Worm (Caenorhabditis elegans): ENCODE data around the gene B0001.7.

Gene B0001.7

DNA sequence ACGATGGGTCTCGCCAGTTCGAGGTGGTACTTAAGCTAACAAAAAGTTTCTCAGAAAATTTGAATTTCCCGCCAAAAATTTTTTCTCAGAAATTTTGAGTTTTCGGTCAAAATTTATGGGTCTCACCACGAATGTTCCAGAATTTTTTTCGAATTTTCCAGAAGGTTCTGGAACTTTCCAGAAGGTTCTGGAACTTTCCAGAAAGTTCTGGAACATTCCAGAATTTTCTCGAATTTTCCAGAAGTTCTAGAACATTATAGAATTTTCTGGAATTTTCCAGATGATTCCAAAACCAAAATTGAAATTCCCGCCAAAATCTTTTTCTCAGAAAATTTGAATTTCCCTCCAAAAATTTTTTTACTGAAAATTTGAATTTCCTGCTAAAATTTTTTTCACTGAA is 1.8 kb upstream of the B0001.7 start:
- TF ChIP-seq aptf-3 (GFP tag; IDR thresholded peaks at IDR 0.05) (0 out of 2 replicates have a peak, but pooled peaks have one; percentile 64), hsf-1 (GFP tag; IDR thresholded peaks at IDR 0.05) (peak; percentile 98), pbrm-1 (GFP tag; IDR thresholded peaks at IDR 0.05) (peak; percentile 39; the same call in 1 of the 2 replicates), ekl-4 (GFP tag; IDR thresholded peaks at IDR 0.05) (peak; percentile 64; the same call in 1 of the 2 replicates), Y67H2A.10 (GFP tag; conservative IDR thresholded peaks at IDR 0.05) (peak; percentile 64; the same call in 1 of the 2 replicates), dox-1 (GFP tag; IDR thresholded peaks at IDR 0.05) (peak; percentile 84), madf-6 (GFP tag; IDR thresholded peaks at IDR 0.05) (peak; percentile 68), ceh-40 (GFP tag; IDR thresholded peaks at IDR 0.05) (0 out of 2 replicates have a peak, but pooled peaks have one; percentile 30), cebp-2 (GFP tag; IDR thresholded peaks at IDR 0.05) (peak; percentile 71; the same call in 1 of the 2 replicates)

DNA sequence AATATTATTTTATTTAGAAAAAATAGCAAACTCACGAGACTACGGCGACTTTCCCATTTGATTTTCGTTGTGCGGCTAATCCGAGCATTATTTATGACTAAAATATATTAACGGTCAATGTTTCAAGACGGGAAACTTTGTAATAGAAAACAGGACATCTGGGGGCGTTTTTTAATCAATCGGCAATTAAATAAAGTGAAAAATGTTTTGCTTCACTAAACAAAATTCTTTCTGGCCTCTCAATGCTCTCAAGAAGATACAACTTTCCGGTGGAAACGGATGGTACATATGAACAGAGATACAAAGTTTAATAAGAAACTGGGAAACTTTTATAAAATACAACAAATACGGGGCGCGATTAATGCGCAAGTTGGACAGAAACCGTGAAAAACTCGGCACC is 3.2 kb downstream of the B0001.7 start, which contains the start of gene B0001.2:
TSS of gene B0001.2 (minus strand) at position 101 of the 400 bp plus-strand sequence.
- TF ChIP-seq lin-26 (GFP tag; IDR thresholded peaks at IDR 0.05) (0 out of 2 replicates have a peak, but pooled peaks have one; percentile 50), ceh-40 (GFP tag; IDR thresholded peaks at IDR 0.05) (no peak), mxl-1 (tag; optimal IDR thresholded peaks at IDR 0.05) (no peak), hmg-1.2 (GFP tag; IDR thresholded peaks at IDR 0.05) (0 out of 2 replicates have a peak, but pooled peaks have one; percentile 17)

DNA sequence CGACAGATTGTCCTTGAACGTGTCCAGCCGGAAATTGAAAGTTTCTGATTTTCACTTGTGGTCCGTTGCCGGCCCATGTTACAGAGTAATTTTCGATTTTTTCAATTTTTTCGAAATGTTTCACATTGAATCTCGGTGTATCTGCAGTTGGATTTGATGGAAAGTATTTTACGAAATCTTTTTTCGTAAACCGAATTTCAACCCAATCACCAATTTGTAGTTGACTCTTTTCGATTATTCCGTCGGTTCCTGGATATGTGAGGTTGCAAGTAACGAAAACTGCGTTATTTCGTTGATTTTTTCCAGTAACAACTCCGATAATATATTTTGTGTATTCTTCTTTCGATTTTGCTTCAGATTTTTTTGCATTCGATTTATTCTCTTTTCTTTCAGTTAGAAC is 4.4 kb downstream of the B0001.7 start:
- no peak for TF ChIP-seq lsl-1 (GFP tag; optimal IDR thresholded peaks at IDR 0.05)
- TF ChIP-seq ceh-91 (GFP tag; IDR thresholded peaks at IDR 0.05), result no peak
- no peak for TF ChIP-seq pbrm-1 (GFP tag; IDR thresholded peaks at IDR 0.05)
- no peak for TF ChIP-seq akir-1 (GFP tag; optimal IDR thresholded peaks at IDR 0.05)
- TF ChIP-seq snpc-1.1 (tag; optimal IDR thresholded peaks at IDR 0.05; ENCODE audit: insufficient read depth), result no peak
- TF ChIP-seq aptf-2 (GFP tag; conservative IDR thresholded peaks at IDR 0.05), result no peak
- no peak for TF ChIP-seq T26A5.8 (tag; optimal IDR thresholded peaks at IDR 0.05)
- no peak for TF ChIP-seq let-526 (GFP tag; IDR thresholded peaks at IDR 0.05)
- no peak for TF ChIP-seq zfh-2 (GFP tag; conservative IDR thresholded peaks at IDR 0.05)
- no peak for TF ChIP-seq dpff-1 (tag; optimal IDR thresholded peaks at IDR 0.05)
- TF ChIP-seq unc-130 (GFP tag; optimal IDR thresholded peaks at IDR 0.05), result no peak
- no peak for TF ChIP-seq rcor-1 (GFP tag; IDR thresholded peaks at IDR 0.05)
- no peak for TF ChIP-seq lin-54 (GFP tag; optimal IDR thresholded peaks at IDR 0.05)
- no peak for TF ChIP-seq madf-8 (GFP tag; conservative IDR thresholded peaks at IDR 0.05)
- TF ChIP-seq mel-28 (tag; optimal IDR thresholded peaks at IDR 0.05; ENCODE audit: borderline replicate concordance), result no peak

DNA sequence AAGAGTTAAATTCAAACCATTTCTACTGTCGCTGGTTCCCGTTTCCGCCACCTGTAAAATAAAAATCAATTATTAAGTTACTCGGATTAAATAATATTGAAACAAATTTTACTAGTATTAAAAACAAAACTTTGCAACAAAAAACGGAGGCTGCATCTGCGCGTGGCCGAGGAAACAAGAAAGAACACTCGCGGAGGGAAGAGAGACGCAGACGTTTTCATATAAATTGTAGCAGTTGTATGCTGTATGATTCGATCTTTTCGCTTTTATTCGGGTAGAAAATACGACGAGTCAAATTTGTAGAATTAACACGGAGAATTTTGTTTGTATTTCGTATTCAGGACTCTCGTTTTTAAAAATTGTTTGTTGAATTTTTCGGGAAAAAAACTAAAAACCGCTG is 8.4 kb downstream of the B0001.7 start, which contains the start of gene B0001.3:
TSS of gene B0001.3 (minus strand) at position 55 of the 400 bp plus-strand sequence.
- no peak for TF ChIP-seq dox-1 (GFP tag; IDR thresholded peaks at IDR 0.05)
- TF ChIP-seq ceh-91 (GFP tag; IDR thresholded peaks at IDR 0.05), result no peak
- TF ChIP-seq ztf-3 (GFP tag; optimal IDR thresholded peaks at IDR 0.05), result no peak
- no peak for TF ChIP-seq F55B11.4 (tag; optimal IDR thresholded peaks at IDR 0.05; ENCODE audit: borderline replicate concordance, insufficient read depth)
- no peak for TF ChIP-seq pbrm-1 (GFP tag; IDR thresholded peaks at IDR 0.05)
- TF ChIP-seq fkh-3 (tag; optimal IDR thresholded peaks at IDR 0.05), result no peak
- no peak for TF ChIP-seq ekl-4 (GFP tag; IDR thresholded peaks at IDR 0.05)
- no peak for TF ChIP-seq F22D6.2 (tag; optimal IDR thresholded peaks at IDR 0.05)
- no peak for TF ChIP-seq rec-8 (tag; optimal IDR thresholded peaks at IDR 0.05)
- TF ChIP-seq sdz-38 (tag; optimal IDR thresholded peaks at IDR 0.05), result no peak
- TF ChIP-seq F49E8.2 (tag; optimal IDR thresholded peaks at IDR 0.05; ENCODE audit: insufficient read depth), result no peak
- no peak for TF ChIP-seq ets-4 (GFP tag; optimal IDR thresholded peaks at IDR 0.05)
- no peak for TF ChIP-seq egl-18 (GFP tag; IDR thresholded peaks at IDR 0.05)
- TF ChIP-seq lir-1 (GFP tag; conservative IDR thresholded peaks at IDR 0.05), result no peak
- no peak for TF ChIP-seq hmg-20 (GFP tag; IDR thresholded peaks at IDR 0.05)
- TF ChIP-seq gei-17 (GFP tag; optimal IDR thresholded peaks at IDR 0.05), result no peak
- TF ChIP-seq Y67H2A.10 (GFP tag; conservative IDR thresholded peaks at IDR 0.05), result no peak
- TF ChIP-seq snpc-4 (GFP tag; optimal IDR thresholded peaks at IDR 0.05), result no peak
- TF ChIP-seq snpc-4 (tag; optimal IDR thresholded peaks at IDR 0.05), result no peak
- no peak for TF ChIP-seq K11D2.4 (GFP tag; IDR thresholded peaks at IDR 0.05)
